Worm (Caenorhabditis elegans): ENCODE measurements around the gene pitr-6.

DNA sequence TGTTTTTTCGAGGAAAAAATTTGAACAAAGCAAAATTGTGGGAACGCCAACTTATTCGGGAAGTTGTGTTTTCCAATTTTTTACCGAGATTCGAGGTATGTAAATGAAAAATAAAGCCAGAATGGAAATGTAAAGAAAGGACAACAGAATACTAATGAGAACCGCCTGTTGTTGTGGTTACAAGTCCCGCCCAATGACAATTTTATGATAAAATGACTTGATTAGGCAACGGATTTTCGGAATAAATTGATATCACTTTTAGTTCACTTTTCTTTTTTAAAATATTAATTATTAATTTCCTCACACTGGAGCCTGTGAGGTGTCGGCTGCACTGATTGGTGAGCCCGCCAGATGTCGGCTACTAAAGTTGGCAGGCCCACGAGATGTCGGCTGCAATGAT, 12.8 kb upstream of the pitr-6 start, which contains the start of gene dct-12:
- TF ChIP-seq gmeb-2 (tag; optimal IDR thresholded peaks at IDR 0.05): no peak
- no peak for TF ChIP-seq dve-1 (tag; optimal IDR thresholded peaks at IDR 0.05)
- no peak for TF ChIP-seq madf-2 (tag; optimal IDR thresholded peaks at IDR 0.05)
- TF ChIP-seq ama-1 (optimal IDR thresholded peaks at IDR 0.05): no peak
- no peak for TF ChIP-seq ceh-18 (tag; optimal IDR thresholded peaks at IDR 0.05)
- TF ChIP-seq nhr-11 (tag; optimal IDR thresholded peaks at IDR 0.05): no peak
- no peak for TF ChIP-seq elt-4 (tag; optimal IDR thresholded peaks at IDR 0.05)
- no peak for TF ChIP-seq pax-1 (tag; optimal IDR thresholded peaks at IDR 0.05)
